Worm (Caenorhabditis elegans) whole organism, young adult: ENCODE measurements around the gene chtb-2.
A peak's percentile ranks its signal among the peaks of the same experiment; 100 is the strongest.

Experiments used
- B0019.2 ChIP-seq: fragments of 200-800 bp; sonication (Bioruptor generic); conservative IDR thresholded peaks from 2 replicates; pipeline ENCODE4 v1.3.6; 2022; ENCODE audit warnings: missing genetic modification reagents, missing genetic modification characterization, missing compliant biosample characterization
- B0035.1 ChIP-seq: sonication (generic microtip); optimal IDR thresholded peaks from 2 replicates; lab custom pipeline; 2016; ENCODE audit warnings: missing genetic modification characterization, mild to moderate bottlenecking, missing compliant biosample characterization, missing genotype, missing genetic modification reagents
- B0261.1 ChIP-seq: sonication (generic microtip); optimal IDR thresholded peaks from 2 replicates; lab custom pipeline; 2016; ENCODE audit warnings: mild to moderate bottlenecking, missing genetic modification characterization, moderate library complexity, missing compliant biosample characterization
- F23B12.7 ChIP-seq: sonication (generic microtip); optimal IDR thresholded peaks from 2 replicates; lab custom pipeline; 2017; ENCODE audit warnings: missing genetic modification characterization, mild to moderate bottlenecking, missing compliant biosample characterization, antibody characterized with exemption, moderate library complexity; ENCODE audit not compliant: insufficient read depth
- F33H1.4 ChIP-seq: fragments of 200-800 bp; sonication (Bioruptor generic); IDR thresholded peaks from 2 replicates; pipeline ENCODE4 v1.3.6; 2022; ENCODE audit warnings: missing genetic modification reagents, missing genetic modification characterization, missing compliant biosample characterization
- F52B5.7 ChIP-seq: sonication (generic microtip); optimal IDR thresholded peaks from 2 replicates; lab custom pipeline; 2016; ENCODE audit warnings: mild to moderate bottlenecking, missing genetic modification characterization, missing compliant biosample characterization
- K11D2.4 ChIP-seq: fragments of 200-800 bp; sonication (Bioruptor generic); IDR thresholded peaks from 2 replicates; pipeline ENCODE4 v1.3.6; 2022; ENCODE audit warnings: missing genetic modification reagents, missing genetic modification characterization, missing compliant biosample characterization
- Y53G8AR.9 ChIP-seq: fragments of 200-800 bp; sonication (Bioruptor generic); conservative IDR thresholded peaks from 2 replicates; pipeline ENCODE4 v1.3.6; 2022; ENCODE audit warnings: missing genetic modification reagents, missing genetic modification characterization, missing compliant biosample characterization
- Y67H2A.10 ChIP-seq: fragments of 200-800 bp; sonication (Bioruptor generic); conservative IDR thresholded peaks from 2 replicates; pipeline ENCODE4 v1.3.6; 2022; ENCODE audit warnings: missing genetic modification reagents, missing genetic modification characterization, missing compliant biosample characterization
- Y79H2A.3 ChIP-seq: fragments of 200-800 bp; sonication (Bioruptor generic); conservative IDR thresholded peaks from 2 replicates; pipeline ENCODE4 v1.3.6; 2022; ENCODE audit warnings: missing genetic modification reagents, missing genetic modification characterization, missing compliant biosample characterization
- Y95B8A.8 ChIP-seq: fragments of 200-800 bp; sonication (Bioruptor generic); IDR thresholded peaks from 2 replicates; pipeline ENCODE4 v1.3.6; 2022; ENCODE audit warnings: missing genetic modification reagents, missing genetic modification characterization, missing compliant biosample characterization
- aptf-2 ChIP-seq: fragments of 200-800 bp; sonication (Bioruptor generic); conservative IDR thresholded peaks from 2 replicates; pipeline ENCODE4 v1.3.6; 2022; ENCODE audit warnings: missing genetic modification reagents, missing genetic modification characterization, missing compliant biosample characterization
- aptf-3 ChIP-seq: fragments of 200-800 bp; sonication (Bioruptor generic); IDR thresholded peaks from 2 replicates; pipeline ENCODE4 v1.3.6; 2022; ENCODE audit warnings: missing genetic modification characterization, missing compliant biosample characterization
- atf-7 ChIP-seq: sonication (generic microtip); optimal IDR thresholded peaks from 2 replicates; lab custom pipeline; 2017; ENCODE audit warnings: mild to moderate bottlenecking, missing genetic modification characterization, missing compliant biosample characterization
- ccch-3 ChIP-seq: fragments of 200-800 bp; sonication (Bioruptor generic); optimal IDR thresholded peaks from 2 replicates; lab custom pipeline; 2018; ENCODE audit warnings: mild to moderate bottlenecking, missing genetic modification characterization, missing compliant biosample characterization
- ceh-27 ChIP-seq: fragments of 200-800 bp; sonication (Bioruptor generic); optimal IDR thresholded peaks from 2 replicates; lab custom pipeline; 2018; ENCODE audit warnings: mild to moderate bottlenecking, missing genetic modification characterization, moderate library complexity, missing compliant biosample characterization
- ceh-91 ChIP-seq: fragments of 200-800 bp; sonication (Bioruptor generic); IDR thresholded peaks from 2 replicates; pipeline ENCODE4 v1.3.6; 2022; ENCODE audit warnings: missing genetic modification reagents, missing genetic modification characterization, missing compliant biosample characterization
- chd-7 ChIP-seq: sonication (generic microtip); optimal IDR thresholded peaks from 2 replicates; lab custom pipeline; 2016; ENCODE audit warnings: mild to moderate bottlenecking, missing genetic modification characterization, moderate library complexity, missing compliant biosample characterization
- dpff-1 ChIP-seq: sonication (generic microtip); optimal IDR thresholded peaks from 2 replicates; lab custom pipeline; 2017; ENCODE audit warnings: mild to moderate bottlenecking, missing genetic modification characterization, missing compliant biosample characterization
- egl-18 ChIP-seq: fragments of 200-800 bp; sonication (Bioruptor generic); IDR thresholded peaks from 2 replicates; pipeline ENCODE4 v1.3.6; 2022; ENCODE audit warnings: missing genetic modification reagents, missing genetic modification characterization, missing compliant biosample characterization
- ets-4 ChIP-seq: fragments of 200-800 bp; sonication (Bioruptor generic); optimal IDR thresholded peaks from 2 replicates; lab custom pipeline; 2018; ENCODE audit warnings: mild to moderate bottlenecking, missing genetic modification characterization, missing compliant biosample characterization
- him-1 ChIP-seq: sonication (generic microtip); optimal IDR thresholded peaks from 2 replicates; lab custom pipeline; 2016; ENCODE audit warnings: missing genotype, missing genetic modification reagents, missing genetic modification characterization, missing compliant biosample characterization
- hlh-12 ChIP-seq: sonication (generic microtip); optimal IDR thresholded peaks from 2 replicates; lab custom pipeline; 2016; ENCODE audit warnings: missing genetic modification characterization, missing compliant biosample characterization
- hlh-26 ChIP-seq: fragments of 200-800 bp; sonication (Bioruptor generic); conservative IDR thresholded peaks from 2 replicates; pipeline ENCODE4 v1.3.6; 2022; ENCODE audit warnings: missing genetic modification reagents, missing genetic modification characterization, missing compliant biosample characterization
- hmg-1.2 ChIP-seq: fragments of 200-800 bp; sonication (Bioruptor generic); IDR thresholded peaks from 2 replicates; pipeline ENCODE4 v1.3.6; 2022; ENCODE audit warnings: missing genetic modification reagents, missing genetic modification characterization, missing compliant biosample characterization
- hsf-1 ChIP-seq: fragments of 200-800 bp; sonication (Bioruptor generic); IDR thresholded peaks from 2 replicates; pipeline ENCODE4 v1.3.6; 2022; ENCODE audit warnings: missing genetic modification reagents, missing genetic modification characterization, missing compliant biosample characterization
- let-526 ChIP-seq: fragments of 200-800 bp; sonication (Bioruptor generic); IDR thresholded peaks from 2 replicates; pipeline ENCODE4 v1.3.6; 2022; ENCODE audit warnings: missing genetic modification reagents, missing genetic modification characterization, missing compliant biosample characterization
- lin-40 ChIP-seq: sonication (generic microtip); optimal IDR thresholded peaks from 2 replicates; lab custom pipeline; 2016; ENCODE audit warnings: missing genetic modification characterization, mild to moderate bottlenecking, missing compliant biosample characterization, missing genotype, missing genetic modification reagents
- lin-54 ChIP-seq: fragments of 200-800 bp; sonication (Bioruptor generic); optimal IDR thresholded peaks from 2 replicates; lab custom pipeline; 2018; ENCODE audit warnings: mild to moderate bottlenecking, missing genetic modification characterization, missing compliant biosample characterization
- madf-10 ChIP-seq: sonication (generic microtip); optimal IDR thresholded peaks from 2 replicates; lab custom pipeline; 2016; ENCODE audit warnings: mild to moderate bottlenecking, missing genetic modification characterization, missing compliant biosample characterization
- madf-6 ChIP-seq: fragments of 200-800 bp; sonication (Bioruptor generic); IDR thresholded peaks from 2 replicates; pipeline ENCODE4 v1.3.6; 2022; ENCODE audit warnings: missing genetic modification reagents, missing genetic modification characterization, missing compliant biosample characterization
- mcd-1 ChIP-seq: fragments of 200-800 bp; sonication (Bioruptor generic); IDR thresholded peaks from 2 replicates; pipeline ENCODE4 v1.3.6; 2022; ENCODE audit warnings: missing genetic modification reagents, missing genetic modification characterization, missing compliant biosample characterization
- mxl-1 ChIP-seq: sonication (generic microtip); optimal IDR thresholded peaks from 2 replicates; lab custom pipeline; 2016; ENCODE audit warnings: missing genetic modification characterization, missing compliant biosample characterization
- nfya-1 ChIP-seq: sonication (generic microtip); optimal IDR thresholded peaks from 2 replicates; lab custom pipeline; 2017; ENCODE audit warnings: antibody characterized with exemption, missing compliant biosample characterization, missing genetic modification characterization, borderline replicate concordance; ENCODE audit not compliant: insufficient read depth
- nfyb-1 ChIP-seq: fragments of 200-800 bp; sonication (Bioruptor generic); IDR thresholded peaks from 2 replicates; pipeline ENCODE4 v1.3.6; 2022; ENCODE audit warnings: missing genetic modification reagents, missing genetic modification characterization, missing compliant biosample characterization
- nhr-179 ChIP-seq: sonication (generic microtip); optimal IDR thresholded peaks from 2 replicates; lab custom pipeline; 2016; ENCODE audit warnings: mild to moderate bottlenecking, missing genetic modification characterization, missing compliant biosample characterization
- rec-8 ChIP-seq, 2 experiments: sonication (generic microtip); optimal IDR thresholded peaks; 2 replicates each; lab custom pipeline; 2016; ENCODE audit warnings: mild to moderate bottlenecking in 2 of 2, missing genetic modification characterization in 2 of 2, missing genetic modification reagents in 2 of 2, missing genotype in 2 of 2, missing biosample characterization in 1 of 2, missing compliant biosample characterization in 1 of 2, moderate library complexity in 1 of 2
- rpc-1 ChIP-seq, 2 experiments: fragments of 150-350 bp in 1 of 2; sonication (generic microtip) in 1 of 2; optimal IDR thresholded peaks; 2 replicates each; lab custom pipeline; 2014 to 2018; ENCODE audit warnings: missing biosample characterization in 1 of 2, missing genetic modification characterization in 1 of 2, missing genetic modification reagents in 1 of 2, missing genotype in 1 of 2
- sdz-38 ChIP-seq: sonication (generic microtip); optimal IDR thresholded peaks from 2 replicates; lab custom pipeline; 2016; ENCODE audit warnings: missing genotype, missing genetic modification characterization, missing compliant biosample characterization
- snpc-1.3 ChIP-seq: sonication (generic microtip); optimal IDR thresholded peaks from 2 replicates; lab custom pipeline; 2017; ENCODE audit warnings: missing genetic modification characterization, mild to moderate bottlenecking, missing compliant biosample characterization, antibody characterized with exemption, moderate library complexity, missing genotype, missing genetic modification reagents; ENCODE audit not compliant: insufficient read depth
- snpc-3.4 ChIP-seq: sonication (generic microtip); optimal IDR thresholded peaks from 2 replicates; lab custom pipeline; 2017; ENCODE audit warnings: missing genetic modification characterization, mild to moderate bottlenecking, missing compliant biosample characterization, antibody characterized with exemption, moderate library complexity, missing genotype, missing genetic modification reagents
- sptf-2 ChIP-seq: fragments of 200-800 bp; sonication (Bioruptor generic); optimal IDR thresholded peaks from 2 replicates; lab custom pipeline; 2018; ENCODE audit warnings: mild to moderate bottlenecking, missing genetic modification characterization, missing compliant biosample characterization
- unc-62 ChIP-seq: fragments of 150-350 bp; optimal IDR thresholded peaks from 2 replicates; lab custom pipeline; 2014; ENCODE audit warnings: missing biosample characterization, missing genetic modification reagents, missing genetic modification characterization
- ztf-22 ChIP-seq: fragments of 200-800 bp; sonication (Bioruptor generic); optimal IDR thresholded peaks from 2 replicates; lab custom pipeline; 2018; ENCODE audit warnings: mild to moderate bottlenecking, missing genetic modification characterization, moderate library complexity, missing compliant biosample characterization
- ztf-26 ChIP-seq: sonication (generic microtip); optimal IDR thresholded peaks from 2 replicates; lab custom pipeline; 2017; ENCODE audit warnings: missing genetic modification characterization, missing compliant biosample characterization
- ztf-28 ChIP-seq: fragments of 200-800 bp; sonication (Bioruptor generic); IDR thresholded peaks from 2 replicates; pipeline ENCODE4 v1.3.6; 2022; ENCODE audit warnings: missing genetic modification reagents, missing genetic modification characterization, missing compliant biosample characterization
- ztf-3 ChIP-seq: fragments of 200-800 bp; sonication (Bioruptor generic); optimal IDR thresholded peaks from 2 replicates; lab custom pipeline; 2018; ENCODE audit warnings: mild to moderate bottlenecking, missing genetic modification characterization, missing compliant biosample characterization
- ztf-6 ChIP-seq: fragments of 200-800 bp; sonication (Bioruptor generic); IDR thresholded peaks from 2 replicates; pipeline ENCODE4 v1.3.6; 2022; ENCODE audit warnings: missing genetic modification reagents, missing genetic modification characterization, missing compliant biosample characterization

The chtb-2 gene

DNA sequence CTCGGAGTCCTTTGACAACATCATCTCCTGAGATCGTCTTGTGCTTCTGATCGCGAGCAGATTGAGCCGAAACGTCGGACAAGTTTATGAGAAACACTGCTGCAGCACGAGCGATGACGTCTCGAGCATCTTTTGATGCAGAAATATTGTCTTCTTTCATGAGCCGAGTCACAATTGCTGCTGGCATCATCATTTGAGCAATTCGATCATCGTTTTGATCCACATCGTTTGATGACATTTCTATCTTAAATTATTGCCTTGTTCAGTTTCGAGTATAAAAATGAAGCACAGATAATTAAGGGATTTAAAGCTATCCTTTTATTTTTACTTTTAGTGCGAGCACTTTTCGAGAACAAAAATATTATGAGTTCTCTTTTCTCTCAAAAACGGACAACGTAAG, 20.4 kb upstream of the chtb-2 start, which contains the start of gene T26A5.8 (continued):
- peak; percentile 73 for TF ChIP-seq F52B5.7 (tag; lab: Kevin White, UChicago)
- TF ChIP-seq snpc-1.3 (tag; lab: Kevin White, UChicago), result peak; percentile 41
- peak; percentile 33 for TF ChIP-seq atf-7 (tag; lab: Kevin White, UChicago)
- TF ChIP-seq rec-8 (tag; optimal IDR thresholded peaks at IDR 0.05; lab: Kevin White, UChicago), result no peak
- TF ChIP-seq lin-40 (tag; lab: Kevin White, UChicago), result peak; percentile 39
- no peak for TF ChIP-seq B0035.1
- TF ChIP-seq egl-18 (GFP tag; lab: Robert Waterston, UW), result 0 out of 2 replicates have a peak, but pooled peaks have one; percentile 42
- TF ChIP-seq ztf-3 (GFP tag; lab: Kevin White, UChicago), result peak; percentile 50
- TF ChIP-seq hlh-12 (tag; lab: Kevin White, UChicago), result no peak
- TF ChIP-seq ztf-28 (GFP tag; lab: Robert Waterston, UW), result no peak
- no peak for TF ChIP-seq B0019.2 (GFP tag; lab: Robert Waterston, UW)
- TF ChIP-seq madf-6 (GFP tag; lab: Robert Waterston, UW), result peak; percentile 65
- no peak for TF ChIP-seq K11D2.4 (GFP tag; lab: Robert Waterston, UW)
- TF ChIP-seq mxl-1 (tag; lab: Kevin White, UChicago), result no peak
- peak; percentile 13 for TF ChIP-seq ztf-26 (tag; lab: Kevin White, UChicago)
- TF ChIP-seq nfyb-1 (GFP tag; lab: Robert Waterston, UW), result peak; percentile 56
- no peak for TF ChIP-seq nfya-1 (tag; lab: Kevin White, UChicago)
- TF ChIP-seq ceh-91 (GFP tag; lab: Robert Waterston, UW), result no peak
- TF ChIP-seq hsf-1 (GFP tag; lab: Robert Waterston, UW), result peak; percentile 73
- no peak for TF ChIP-seq let-526 (GFP tag; lab: Robert Waterston, UW)
- TF ChIP-seq lin-54 (GFP tag; lab: Kevin White, UChicago), result peak; percentile 63
- TF ChIP-seq nhr-179, result no peak
- TF ChIP-seq rpc-1 (optimal IDR thresholded peaks at IDR 0.05; lab: Kevin White, UChicago), result no peak
- TF ChIP-seq rpc-1 (tag; optimal IDR thresholded peaks at IDR 0.05; lab: Kevin White, UChicago), result no peak
- TF ChIP-seq ztf-22 (GFP tag; lab: Kevin White, UChicago), result no peak
- TF ChIP-seq B0261.1, result no peak
- no peak for TF ChIP-seq aptf-3 (GFP tag; lab: Robert Waterston, UW)
- no peak for TF ChIP-seq ceh-27 (GFP tag; lab: Kevin White, UChicago)
- TF ChIP-seq hlh-26 (GFP tag; lab: Robert Waterston, UW), result no peak
- no peak for TF ChIP-seq dpff-1
- no peak for TF ChIP-seq ccch-3 (GFP tag; lab: Kevin White, UChicago)
- 0 out of 2 replicates have a peak, but pooled peaks have one; percentile 12 for TF ChIP-seq Y95B8A.8 (GFP tag; lab: Robert Waterston, UW)
- TF ChIP-seq F33H1.4 (GFP tag; lab: Robert Waterston, UW), result no peak
- peak; percentile 77 for TF ChIP-seq Y53G8AR.9 (GFP tag; lab: Robert Waterston, UW)
- no peak for TF ChIP-seq hmg-1.2 (GFP tag; lab: Robert Waterston, UW)
- TF ChIP-seq chd-7, result peak; percentile 5
- no peak for TF ChIP-seq sptf-2 (GFP tag; lab: Kevin White, UChicago)
- no peak for TF ChIP-seq ets-4 (GFP tag; lab: Kevin White, UChicago)
- TF ChIP-seq F23B12.7, result no peak
- TF ChIP-seq Y79H2A.3 (GFP tag; lab: Robert Waterston, UW), result 0 out of 2 replicates have a peak, but pooled peaks have one; percentile 45
- TF ChIP-seq madf-10, result no peak
- TF ChIP-seq mcd-1 (GFP tag; lab: Robert Waterston, UW), result peak; percentile 47; the same call in 1 of the 2 replicates
- TF ChIP-seq unc-62 (GFP tag; lab: Kevin White, UChicago), result no peak
- TF ChIP-seq snpc-3.4 (tag; lab: Kevin White, UChicago), result peak; percentile 73
- no peak for TF ChIP-seq Y67H2A.10
- no peak for TF ChIP-seq ztf-6 (GFP tag; lab: Robert Waterston, UW)
- TF ChIP-seq sdz-38, result no peak
- no peak for TF ChIP-seq him-1
- no peak for TF ChIP-seq aptf-2 (GFP tag; lab: Robert Waterston, UW)
